Worm (Caenorhabditis elegans) whole organism, L1 larva: Measurements from ENCODE around the gene M28.10.

Experiments
- C04F5.9 ChIP-seq: sonication (generic microtip); optimal IDR thresholded peaks from 2 replicates; lab custom pipeline; 2016; ENCODE audit warnings: missing genetic modification characterization, missing compliant biosample characterization
- C16A3.4 ChIP-seq: fragments of 150-350 bp; optimal IDR thresholded peaks from 2 replicates; lab custom pipeline; 2014; ENCODE audit warnings: missing biosample characterization, missing genetic modification characterization
- F16B12.6 ChIP-seq: fragments of 150-350 bp; optimal IDR thresholded peaks from 2 replicates; lab custom pipeline; 2014; ENCODE audit warnings: missing biosample characterization, missing genetic modification characterization
- Y116A8C.19 ChIP-seq: sonication (generic microtip); optimal IDR thresholded peaks from 2 replicates; lab custom pipeline; 2016; ENCODE audit warnings: missing compliant biosample characterization, missing genetic modification characterization, borderline replicate concordance
- blmp-1 ChIP-seq: fragments of 150-350 bp; optimal IDR thresholded peaks from 2 replicates; lab custom pipeline; 2014; ENCODE audit warnings: missing biosample characterization, missing genetic modification characterization
- ceh-8 ChIP-seq: fragments of 200-800 bp; sonication (Bioruptor generic); optimal IDR thresholded peaks from 2 replicates; lab custom pipeline; 2018; ENCODE audit warnings: mild to moderate bottlenecking, missing genetic modification characterization, moderate library complexity, missing compliant biosample characterization
- ceh-82 ChIP-seq, 3 experiments: fragments of 150-350 bp in 1 of 3; sonication (generic microtip) in 2 of 3; optimal IDR thresholded peaks; 2 replicates each; lab custom pipeline; 2014 to 2017; ENCODE audit warnings: missing biosample characterization in 3 of 3, missing genetic modification characterization in 3 of 3
- ceh-90 ChIP-seq: sonication (generic microtip); optimal IDR thresholded peaks from 2 replicates; lab custom pipeline; 2016; ENCODE audit warnings: missing genetic modification characterization, missing compliant biosample characterization
- dpl-1 ChIP-seq, 3 experiments: fragments of 150-350 bp in 2 of 3; sonication (generic microtip) in 1 of 3; optimal IDR thresholded peaks; 2 replicates each; lab custom pipeline; 2014 to 2017; ENCODE audit warnings: missing biosample characterization in 3 of 3, missing genetic modification characterization in 3 of 3, missing genetic modification reagents in 3 of 3
- efl-1 ChIP-seq, 4 experiments: fragments of 150-350 bp; optimal IDR thresholded peaks in 3 of 4; peaks in 1 of 4; 1 replicate in 1 of 4; 2 replicates in 3 of 4; lab custom pipeline; 2014; ENCODE audit warnings: missing biosample characterization in 2 of 4, missing genetic modification characterization in 2 of 4, missing genetic modification reagents in 2 of 4
- egl-27 ChIP-seq, 2 experiments: fragments of 150-350 bp in 1 of 2; sonication (generic microtip); optimal IDR thresholded peaks; 3 replicates each; lab custom pipeline; 2017 to 2018; ENCODE audit warnings: missing biosample characterization in 2 of 2, missing genetic modification characterization in 2 of 2, missing genetic modification reagents in 2 of 2
- ets-5 ChIP-seq: fragments of 200-800 bp; sonication (Bioruptor generic); IDR thresholded peaks from 2 replicates; pipeline ENCODE4 v1.3.6; 2022; ENCODE audit warnings: missing genetic modification characterization, missing compliant biosample characterization
- fkh-4 ChIP-seq: sonication (generic microtip); optimal IDR thresholded peaks from 2 replicates; lab custom pipeline; 2016; ENCODE audit warnings: missing compliant biosample characterization, missing genetic modification characterization, borderline replicate concordance
- grh-1 ChIP-seq: fragments of 200-800 bp; sonication (Bioruptor generic); IDR thresholded peaks from 2 replicates; pipeline ENCODE4 v1.3.6; 2022; ENCODE audit warnings: missing genetic modification reagents, missing genetic modification characterization, missing compliant biosample characterization
- hlh-17 ChIP-seq: fragments of 200-800 bp; sonication (Bioruptor generic); optimal IDR thresholded peaks from 2 replicates; lab custom pipeline; 2018; ENCODE audit warnings: missing genetic modification characterization, mild to moderate bottlenecking, missing compliant biosample characterization, moderate library complexity, borderline replicate concordance
- isw-1 ChIP-seq: fragments of 200-800 bp; sonication (Bioruptor generic); IDR thresholded peaks from 2 replicates; pipeline ENCODE4 v1.3.6; 2022; ENCODE audit warnings: missing genetic modification characterization, missing compliant biosample characterization
- lin-35 ChIP-seq, 2 experiments: fragments of 150-350 bp; optimal IDR thresholded peaks; 2 replicates each; lab custom pipeline; 2014; ENCODE audit warnings: missing biosample characterization in 2 of 2, missing genetic modification characterization in 2 of 2, missing genetic modification reagents in 2 of 2
- lin-39 ChIP-seq: fragments of 150-350 bp; optimal IDR thresholded peaks from 2 replicates; lab custom pipeline; 2014; ENCODE audit warnings: missing biosample characterization, missing genetic modification reagents, missing genetic modification characterization
- lsy-2 ChIP-seq, 2 experiments: fragments of 150-350 bp; optimal IDR thresholded peaks; 2 replicates each; lab custom pipeline; 2014; ENCODE audit warnings: missing biosample characterization in 2 of 2, missing genetic modification characterization in 2 of 2
- mdl-1 ChIP-seq, 2 experiments: fragments of 150-350 bp; optimal IDR thresholded peaks; 2 replicates each; lab custom pipeline; 2014 to 2017; ENCODE audit warnings: missing biosample characterization in 2 of 2, missing genetic modification characterization in 2 of 2, inconsistent platforms in 1 of 2
- mep-1 ChIP-seq: fragments of 150-350 bp; optimal IDR thresholded peaks from 2 replicates; lab custom pipeline; 2014; ENCODE audit warnings: missing biosample characterization, missing genetic modification characterization
- nhr-11 ChIP-seq: fragments of 150-350 bp; optimal IDR thresholded peaks from 2 replicates; lab custom pipeline; 2014; ENCODE audit warnings: missing biosample characterization, missing genetic modification characterization
- nhr-20 ChIP-seq: sonication (generic microtip); optimal IDR thresholded peaks from 2 replicates; lab custom pipeline; 2016; ENCODE audit warnings: mild to moderate bottlenecking, missing genetic modification characterization, missing compliant biosample characterization
- nhr-71 ChIP-seq: sonication (generic microtip); optimal IDR thresholded peaks from 2 replicates; lab custom pipeline; 2016; ENCODE audit warnings: mild to moderate bottlenecking, missing genetic modification characterization, moderate library complexity, missing compliant biosample characterization
- nhr-85 ChIP-seq: sonication (generic microtip); peaks from one replicate; lab custom pipeline; 2016; ENCODE audit warnings: missing genetic modification characterization, inconsistent platforms, missing compliant biosample characterization
- pqm-1 ChIP-seq: sonication (generic microtip); optimal IDR thresholded peaks from 3 replicates; lab custom pipeline; 2017; ENCODE audit warnings: missing biosample characterization, missing genetic modification characterization
- rnt-1 ChIP-seq: sonication (generic microtip); optimal IDR thresholded peaks from 2 replicates; lab custom pipeline; 2016; ENCODE audit warnings: mild to moderate bottlenecking, missing genetic modification characterization, moderate library complexity, missing compliant biosample characterization
- skn-1 ChIP-seq: fragments of 150-350 bp; optimal IDR thresholded peaks from 2 replicates; lab custom pipeline; 2014; ENCODE audit warnings: missing biosample characterization, missing genetic modification characterization
- snpc-4 ChIP-seq: fragments of 150-350 bp; optimal IDR thresholded peaks from 2 replicates; lab custom pipeline; 2014; ENCODE audit warnings: missing biosample characterization, missing genetic modification characterization
- sptf-1 ChIP-seq: fragments of 150-350 bp; optimal IDR thresholded peaks from 2 replicates; lab custom pipeline; 2014; ENCODE audit warnings: missing biosample characterization, missing genetic modification characterization
- tbx-2 ChIP-seq: sonication (generic microtip); optimal IDR thresholded peaks from 2 replicates; lab custom pipeline; 2016; ENCODE audit warnings: missing genetic modification characterization, missing compliant biosample characterization
- tlp-1 ChIP-seq: fragments of 150-350 bp; optimal IDR thresholded peaks from 2 replicates; lab custom pipeline; 2014; ENCODE audit warnings: missing biosample characterization, missing genetic modification characterization
- unc-30 ChIP-seq: sonication (generic microtip); optimal IDR thresholded peaks from 2 replicates; lab custom pipeline; 2017; ENCODE audit warnings: missing biosample characterization, missing genetic modification characterization
- unc-86 ChIP-seq: sonication (generic microtip); optimal IDR thresholded peaks from 2 replicates; lab custom pipeline; 2016; ENCODE audit warnings: missing genetic modification characterization, missing compliant biosample characterization

M28.10 gene

DNA sequence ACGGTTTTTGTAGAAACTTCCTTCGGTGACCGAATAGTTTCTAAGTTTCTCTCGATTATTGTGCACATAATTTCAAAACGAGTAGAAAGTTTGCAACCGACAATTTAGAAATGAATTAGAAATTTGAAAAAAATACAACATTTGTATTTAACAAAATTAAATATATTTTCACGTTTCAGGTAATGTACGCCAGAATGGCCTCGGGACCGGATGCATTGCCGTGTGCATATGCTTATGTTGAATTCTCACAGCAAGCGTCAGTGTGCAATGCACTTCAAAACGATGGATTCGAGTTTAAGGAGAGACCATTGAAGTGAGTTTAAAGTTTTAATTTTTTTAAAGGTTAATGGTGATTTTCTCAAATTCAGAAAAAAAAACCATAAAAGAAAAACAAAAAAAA lies 13.6 kb downstream of the M28.10 start, which contains the start of gene marc-2:
TSS of gene marc-2 (minus strand) at position 101 of the 400 bp plus-strand sequence.
- no peak for TF ChIP-seq tbx-2 (tag; lab: Kevin White, UChicago)
- TF ChIP-seq nhr-85, result peak; percentile 10
- TF ChIP-seq tlp-1 (tag; lab: Kevin White, UChicago), result no peak

DNA sequence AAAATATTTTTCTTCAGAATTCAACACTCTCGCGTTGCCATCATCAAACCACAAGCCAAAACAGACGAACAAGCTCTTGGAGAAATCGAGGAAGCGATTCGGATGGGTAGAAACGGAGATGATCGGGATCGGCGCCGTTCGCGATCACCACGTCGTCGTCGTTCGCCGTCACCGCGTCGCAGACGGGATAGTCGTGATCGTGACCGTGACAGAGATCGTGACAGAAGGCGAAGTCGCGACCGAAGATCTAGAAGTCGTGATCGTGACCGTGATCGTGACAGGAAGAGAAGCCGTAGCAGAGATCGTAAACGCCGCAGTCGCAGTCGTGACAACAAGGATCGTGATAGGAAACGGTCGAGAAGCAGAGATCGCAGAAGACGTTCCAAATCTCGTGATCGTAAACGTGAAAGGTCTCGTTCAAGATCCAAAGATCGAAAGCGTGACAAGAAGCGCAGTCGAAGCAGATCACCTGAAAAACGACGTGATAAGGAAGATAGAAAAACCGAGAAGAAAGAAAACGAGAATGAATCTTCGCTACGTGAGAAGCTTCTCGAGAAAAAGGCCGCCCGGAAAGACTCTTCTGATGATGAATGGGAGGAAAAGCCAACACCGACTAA lies 14.2 kb downstream of the M28.10 start:
- TF ChIP-seq hlh-17 (GFP tag; lab: Kevin White, UChicago) (no peak), blmp-1 (tag; lab: Kevin White, UChicago) (peak; percentile 14), ets-5 (GFP tag; lab: Robert Waterston, UW) (0 out of 2 replicates have a peak, but pooled peaks have one; percentile 67), unc-30 (tag; lab: Kevin White, UChicago) (no peak), skn-1 (no peak), unc-86 (tag; lab: Kevin White, UChicago) (no peak)

DNA sequence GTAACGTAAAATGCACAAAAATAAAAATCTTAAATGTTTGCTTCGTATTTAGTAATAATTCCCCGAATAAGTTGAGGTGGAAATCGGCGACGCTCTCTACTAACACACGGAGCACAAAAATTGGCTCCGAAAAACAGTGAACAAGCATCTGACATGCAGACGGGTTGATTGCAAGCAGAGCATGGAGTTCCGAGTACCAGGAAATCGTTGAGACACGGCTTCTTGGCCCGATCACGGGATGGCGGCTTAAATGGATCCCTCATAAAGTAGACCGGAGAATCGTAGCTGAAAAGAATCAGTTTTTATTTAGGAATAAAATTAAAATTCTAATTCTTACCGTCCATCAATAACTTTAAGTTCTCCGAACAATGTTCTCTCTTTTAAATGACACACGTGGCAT lies 15.0 kb downstream of the M28.10 start:
- TF ChIP-seq efl-1 (optimal IDR thresholded peaks at IDR 0.05; lab: Kevin White, UChicago) (no peak), efl-1 (GFP tag; optimal IDR thresholded peaks at IDR 0.05 in 1 of 2; lab: Kevin White, UChicago) (peak in 1 of 2 experiments; percentile 75), F16B12.6 (tag; lab: Kevin White, UChicago) (no peak)

DNA sequence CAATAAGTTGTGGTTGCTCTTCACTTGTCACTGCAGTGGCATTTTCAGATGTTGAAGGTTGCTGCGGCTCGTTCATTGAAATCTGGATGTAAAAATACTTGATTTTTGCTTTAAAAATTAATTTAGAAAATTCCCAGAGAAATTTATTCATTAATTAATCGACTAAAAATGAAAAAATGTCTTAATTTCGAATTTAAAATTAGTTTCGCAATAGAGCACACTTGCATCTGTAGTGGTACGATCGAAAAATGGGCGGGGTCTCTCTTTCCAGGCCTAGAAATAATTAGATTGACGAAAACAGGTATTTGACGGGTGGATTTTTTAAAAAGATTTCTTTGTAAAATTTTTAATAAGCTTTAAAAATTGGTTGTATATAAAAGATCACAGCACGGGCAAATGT lies 15.4 kb downstream of the M28.10 start, which contains the start of gene D2089.8:
TSS of gene D2089.8 (minus strand) at position 84 of the 400 bp plus-strand sequence.
- TF ChIP-seq grh-1 (GFP tag; lab: Robert Waterston, UW), result no peak
- no peak for TF ChIP-seq nhr-20 (tag; lab: Kevin White, UChicago)
- TF ChIP-seq fkh-4 (tag; lab: Kevin White, UChicago), result no peak
- peak in 1 of 2 experiments; percentile 48 for TF ChIP-seq lsy-2 (tag; optimal IDR thresholded peaks at IDR 0.05; lab: Kevin White, UChicago)
- TF ChIP-seq egl-27 (tag; optimal IDR thresholded peaks at IDR 0.05; lab: Kevin White, UChicago), result no peak
- TF ChIP-seq nhr-71 (tag; lab: Kevin White, UChicago), result no peak
- peak in 2 of 3 experiments; percentile 9 to 55 for TF ChIP-seq dpl-1 (GFP tag; optimal IDR thresholded peaks at IDR 0.05; lab: Kevin White, UChicago)
- TF ChIP-seq rnt-1 (tag; lab: Kevin White, UChicago), result no peak
- no peak for TF ChIP-seq mdl-1 (tag; optimal IDR thresholded peaks at IDR 0.05; lab: Kevin White, UChicago)
- TF ChIP-seq ceh-8 (GFP tag; lab: Kevin White, UChicago), result no peak
- peak in 1 of 2 experiments; percentile 43 for TF ChIP-seq lin-35 (GFP tag; optimal IDR thresholded peaks at IDR 0.05; lab: Kevin White, UChicago)
- peak; percentile 38 for TF ChIP-seq mep-1 (tag; lab: Kevin White, UChicago)
- no peak for TF ChIP-seq nhr-11 (tag; lab: Kevin White, UChicago)
- no peak for TF ChIP-seq sptf-1 (tag; lab: Kevin White, UChicago)
- peak; percentile 12 for TF ChIP-seq C16A3.4 (tag; lab: Kevin White, UChicago)
- no peak for TF ChIP-seq Y116A8C.19 (tag; lab: Kevin White, UChicago)
- TF ChIP-seq pqm-1, result no peak
- TF ChIP-seq snpc-4 (tag; lab: Kevin White, UChicago), result no peak
- TF ChIP-seq efl-1 (optimal IDR thresholded peaks at IDR 0.05; lab: Kevin White, UChicago), result peak in 1 of 2 experiments; percentile 21
- TF ChIP-seq efl-1 (GFP tag; optimal IDR thresholded peaks at IDR 0.05 in 1 of 2; lab: Kevin White, UChicago), result peak; percentile 19 to 39
- no peak for TF ChIP-seq ceh-90 (tag; lab: Kevin White, UChicago)
- TF ChIP-seq blmp-1 (tag; lab: Kevin White, UChicago), result peak; percentile 17
- no peak for TF ChIP-seq lin-39
- TF ChIP-seq isw-1 (GFP tag; lab: Robert Waterston, UW), result no peak
- no peak for TF ChIP-seq ceh-82 (tag; optimal IDR thresholded peaks at IDR 0.05; lab: Kevin White, UChicago)
- TF ChIP-seq C04F5.9, result no peak
